Fruit fly (Drosophila melanogaster): ENCODE measurements around the gene CG2157.
A peak's percentile ranks its signal among the peaks of the same experiment; 100 is the strongest.

CG2157 gene

dm6 chrX:10847436-10847446, 21.8 kb upstream of the CG2157 start, which contains the start of gene Pgls:
Gene Pgls (plus strand): TSS chrX:10847438.
- no peak for TF ChIP-seq noc (tag; optimal IDR thresholded peaks at IDR 0.05)

DNA sequence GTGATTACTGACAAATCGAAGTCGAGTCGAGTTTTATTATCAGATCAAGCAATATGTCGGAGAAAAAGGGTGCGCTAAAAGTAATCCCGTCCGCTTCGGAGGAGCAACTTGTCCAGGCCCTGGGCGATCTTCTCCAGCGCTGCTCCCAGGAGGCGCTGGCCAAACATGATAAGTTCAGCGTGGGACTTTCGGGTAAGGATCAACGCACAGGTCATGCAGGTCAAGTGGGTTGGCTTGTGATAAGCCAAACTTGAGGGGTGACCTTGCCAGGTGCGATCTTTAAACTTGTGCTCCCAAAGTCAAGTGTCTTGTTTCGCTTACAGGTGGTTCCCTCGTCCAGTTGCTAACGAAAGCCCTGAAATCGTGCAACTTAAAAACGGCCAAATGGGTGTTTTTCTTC, 21.6 kb upstream of the CG2157 start:
- no peak for TF ChIP-seq noc (tag; optimal IDR thresholded peaks at IDR 0.05)

DNA sequence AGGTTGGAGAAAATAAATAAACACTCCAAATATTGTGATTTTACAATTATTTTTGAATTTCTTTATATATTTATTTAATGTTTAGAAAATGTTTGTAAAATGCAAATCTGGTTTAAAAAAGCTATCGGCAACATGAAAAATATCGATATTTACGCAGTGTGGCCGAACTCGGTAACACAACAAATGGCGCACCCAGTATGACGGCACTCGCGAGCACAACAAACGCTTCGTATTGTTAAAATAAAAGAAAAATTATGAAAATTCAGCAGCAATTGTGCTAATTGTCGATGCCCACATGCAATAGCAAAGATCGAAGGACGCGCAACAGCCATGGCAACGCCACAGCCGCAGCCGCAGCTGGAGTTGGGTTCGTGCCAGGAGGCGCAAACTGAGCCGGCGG, 20.5 kb upstream of the CG2157 start, which contains the start of gene CG2202:
Gene CG2202, plus strand, starts transcription at position 193 of the 400 bp plus-strand sequence.
- TF ChIP-seq noc (tag; optimal IDR thresholded peaks at IDR 0.05): no peak

DNA sequence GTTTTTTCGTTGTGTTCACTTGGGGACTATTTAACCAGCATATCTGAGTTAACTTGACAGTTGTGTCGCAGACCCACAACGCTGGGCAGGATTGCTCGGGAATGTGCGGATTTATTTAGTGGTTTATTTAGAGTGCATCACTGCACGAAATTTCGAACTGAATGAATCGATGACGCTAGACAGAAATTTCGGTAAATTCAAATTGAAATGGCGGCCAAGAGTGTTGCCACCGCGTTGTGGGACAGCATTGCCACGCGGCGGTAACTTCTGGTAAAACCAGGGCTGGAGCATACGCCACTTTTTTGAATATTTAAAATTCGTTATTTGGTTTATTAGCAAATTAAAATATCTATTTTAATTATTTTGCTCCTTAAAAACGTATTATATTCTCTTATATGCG, 14.4 kb upstream of the CG2157 start, which contains the start of gene feo:
Gene feo, minus strand, starts transcription at position 184 of the 400 bp plus-strand sequence.
- TF ChIP-seq noc (tag; optimal IDR thresholded peaks at IDR 0.05): no peak

- no peak for TF ChIP-seq noc (tag; optimal IDR thresholded peaks at IDR 0.05)
Observed at dm6 chrX:10857376-10857775, 11.7 kb upstream of the CG2157 start, which contains the start of the genes sofe and CG2186. Gene sofe (minus strand): TSS chrX:10857413. Gene CG2186 (plus strand): TSS chrX:10857655.

- TF ChIP-seq noc (tag; optimal IDR thresholded peaks at IDR 0.05): no peak
Observed at dm6 chrX:10857853-10858252, 11.2 kb upstream of the CG2157 start.

DNA sequence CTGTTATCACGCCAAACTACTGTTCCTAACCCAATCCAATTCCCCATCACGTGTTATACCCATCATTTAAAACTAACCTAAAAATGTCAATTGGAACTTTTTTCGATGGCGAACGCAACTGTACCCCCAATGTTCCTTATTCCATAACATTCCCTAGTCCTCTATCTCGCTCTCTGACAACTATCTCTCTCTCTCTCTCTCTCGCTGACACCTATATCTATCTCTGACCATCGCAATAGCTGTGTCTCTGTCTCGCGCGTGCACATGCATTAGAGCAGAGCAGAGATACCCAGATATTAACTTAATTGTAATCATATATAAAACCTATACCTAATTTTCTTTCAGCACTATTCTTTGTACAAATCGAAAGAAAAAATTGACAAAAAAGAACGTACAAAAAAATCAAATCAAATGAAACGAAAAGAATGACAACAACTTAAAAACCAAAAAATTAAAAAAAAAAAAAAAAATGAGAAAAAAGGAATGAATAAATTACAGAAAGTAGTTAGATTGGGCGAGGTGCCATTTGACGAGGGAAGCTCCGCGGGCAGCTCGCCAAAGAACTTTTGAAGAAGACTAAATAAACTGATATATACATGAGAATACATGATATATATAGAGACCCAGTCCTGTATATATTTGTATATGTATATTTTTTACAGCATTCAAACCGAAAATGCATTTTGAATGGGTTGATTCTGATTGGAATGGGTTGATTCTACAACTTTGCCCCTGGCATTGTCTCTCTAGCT, 3.3 kb upstream of the CG2157 start:
- TF ChIP-seq noc (tag; optimal IDR thresholded peaks at IDR 0.05): no peak

DNA sequence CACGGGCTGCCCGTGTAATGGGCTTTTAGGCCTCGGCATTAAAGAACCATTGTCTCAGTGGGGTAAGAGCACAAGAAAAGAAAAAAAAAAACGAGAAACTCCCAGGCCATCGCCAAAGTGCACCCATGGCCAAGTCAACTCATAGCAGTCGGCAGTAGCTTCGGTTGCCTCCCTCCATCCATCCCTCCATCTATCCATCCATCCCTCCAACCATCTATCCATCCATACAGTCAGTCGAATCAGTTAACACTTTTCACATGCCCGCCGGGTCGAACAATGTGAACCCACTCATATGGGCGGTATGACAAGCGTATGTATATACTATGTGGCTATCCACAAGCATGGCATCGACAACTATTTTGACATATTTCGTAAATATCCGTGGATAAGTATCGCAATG, 1.4 kb upstream of the CG2157 start:
- no peak for TF ChIP-seq noc (tag; optimal IDR thresholded peaks at IDR 0.05)

DNA sequence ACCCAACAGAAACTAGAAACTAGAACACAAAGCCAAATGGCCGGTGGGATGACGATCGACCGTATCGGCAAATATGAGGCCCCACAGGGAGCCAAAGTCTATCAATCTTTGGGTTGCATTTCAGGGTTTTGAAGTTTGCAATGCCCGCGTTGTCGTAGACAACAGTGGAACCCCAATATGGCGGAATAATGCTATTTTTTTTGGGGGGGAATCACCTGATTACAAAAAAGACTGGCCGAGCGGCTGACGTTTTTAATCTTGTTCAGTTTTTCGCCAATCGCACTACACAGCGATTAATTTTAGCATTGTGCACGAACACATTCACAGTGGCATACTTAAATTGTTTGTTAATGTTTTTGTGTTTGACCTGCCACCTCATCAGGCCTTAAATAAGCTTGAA, 7.4 kb downstream of the CG2157 start:
- TF ChIP-seq noc (tag; optimal IDR thresholded peaks at IDR 0.05): no peak

DNA sequence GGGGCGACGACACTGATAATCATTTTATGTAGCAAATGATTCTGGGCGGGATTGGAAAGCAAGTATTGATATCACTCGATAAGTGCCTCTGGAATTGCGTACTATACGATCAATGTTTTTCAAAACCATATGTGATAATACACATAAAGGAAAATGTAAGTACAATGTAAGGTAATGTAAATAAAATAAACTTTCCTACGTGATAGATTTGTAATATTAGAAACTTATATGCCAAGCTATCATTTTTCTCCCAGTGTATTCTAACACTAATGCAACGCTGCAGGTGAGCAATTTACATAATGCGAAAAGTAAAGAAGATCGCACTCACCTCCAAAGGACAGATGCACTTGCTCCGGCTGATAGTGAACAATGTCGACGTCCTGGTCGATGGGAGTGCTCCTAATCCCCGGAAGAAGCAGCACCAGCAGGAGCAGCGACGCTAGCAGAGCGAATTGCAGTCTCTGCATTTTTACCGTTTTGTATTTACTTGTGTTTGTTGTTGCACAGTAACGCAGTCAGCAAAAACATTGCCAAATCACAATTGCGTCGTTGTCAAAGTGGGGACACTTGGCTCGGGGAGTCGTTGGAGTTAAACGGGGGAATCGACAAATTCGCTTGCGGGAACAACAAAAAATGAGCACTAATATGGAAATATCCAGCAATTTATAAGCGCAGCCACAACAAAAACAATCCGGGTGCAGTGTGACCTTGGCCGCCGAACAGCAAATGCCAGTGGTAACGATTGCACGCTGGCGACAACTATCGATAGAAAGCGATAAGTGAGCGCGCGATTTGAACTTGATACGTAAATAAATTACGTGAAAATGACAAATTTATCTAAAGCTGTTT, 8.2 kb downstream of the CG2157 start, which contains the start of gene CG1637:
Gene CG1637, minus strand, starts transcription at position 807 of the 849 bp plus-strand sequence.
- no peak for TF ChIP-seq noc (tag; optimal IDR thresholded peaks at IDR 0.05)

DNA sequence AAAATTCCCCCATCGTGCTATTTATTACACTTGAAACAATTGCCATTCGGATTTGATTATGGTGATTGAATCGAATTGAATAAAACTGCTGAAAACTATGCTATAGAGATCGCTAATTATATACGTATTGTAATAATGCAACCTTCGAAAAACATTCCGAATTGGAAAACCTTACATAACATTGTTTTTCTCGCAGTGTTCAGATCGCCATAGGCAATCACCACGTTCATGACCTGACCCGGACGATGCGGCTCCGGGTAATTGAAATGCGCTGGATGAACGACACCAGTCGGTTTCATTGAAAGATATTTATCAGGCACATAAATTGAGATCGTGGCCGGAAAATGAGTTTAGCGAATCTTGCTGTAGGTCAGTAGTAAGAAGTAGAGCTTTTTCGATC, 13.7 kb downstream of the CG2157 start:
- no peak for TF ChIP-seq noc (tag; optimal IDR thresholded peaks at IDR 0.05)

DNA sequence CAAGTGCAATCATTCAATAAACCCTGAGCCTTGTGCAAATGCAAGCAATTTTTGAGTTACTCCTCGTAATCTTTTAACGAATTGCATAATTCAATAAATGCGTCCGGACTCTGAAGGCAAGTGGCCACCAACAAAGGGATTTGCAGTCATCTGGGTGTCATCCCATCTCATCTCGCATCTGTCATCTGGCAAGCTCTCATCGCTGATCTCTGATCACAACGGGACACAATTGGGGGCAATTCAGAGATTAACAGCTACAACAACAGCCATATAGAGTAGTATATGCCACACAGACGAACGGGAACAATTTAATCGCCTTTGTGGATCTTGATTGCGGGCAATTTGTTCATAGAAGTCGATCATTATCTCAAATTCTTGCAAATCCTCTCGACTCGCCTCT, 14.7 kb downstream of the CG2157 start:
- TF ChIP-seq noc (tag; optimal IDR thresholded peaks at IDR 0.05): no peak

DNA sequence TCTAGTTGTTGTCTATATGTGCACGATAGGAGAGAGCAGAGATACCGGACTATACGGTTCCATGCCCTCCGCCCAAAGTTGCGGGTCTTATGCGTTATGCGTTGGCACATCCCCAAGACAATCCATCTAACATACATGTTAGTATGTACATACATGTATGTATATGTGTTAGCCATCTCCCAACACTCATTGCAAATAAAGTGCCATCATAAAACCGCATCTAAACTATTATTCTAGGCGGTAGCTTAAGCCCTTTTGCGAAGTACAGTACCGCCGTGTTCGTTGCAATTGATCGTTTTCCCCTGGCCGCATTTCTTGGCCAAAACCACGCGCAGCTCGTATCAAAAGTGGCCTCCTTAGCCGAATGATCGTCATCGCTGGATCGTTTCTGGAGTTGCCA, 17.3 kb downstream of the CG2157 start:
- peak; percentile 59 for TF ChIP-seq noc (tag; optimal IDR thresholded peaks at IDR 0.05)

dm6 chrX:10887643-10888042, 18.6 kb downstream of the CG2157 start:
- TF ChIP-seq noc (tag; optimal IDR thresholded peaks at IDR 0.05): no peak

DNA sequence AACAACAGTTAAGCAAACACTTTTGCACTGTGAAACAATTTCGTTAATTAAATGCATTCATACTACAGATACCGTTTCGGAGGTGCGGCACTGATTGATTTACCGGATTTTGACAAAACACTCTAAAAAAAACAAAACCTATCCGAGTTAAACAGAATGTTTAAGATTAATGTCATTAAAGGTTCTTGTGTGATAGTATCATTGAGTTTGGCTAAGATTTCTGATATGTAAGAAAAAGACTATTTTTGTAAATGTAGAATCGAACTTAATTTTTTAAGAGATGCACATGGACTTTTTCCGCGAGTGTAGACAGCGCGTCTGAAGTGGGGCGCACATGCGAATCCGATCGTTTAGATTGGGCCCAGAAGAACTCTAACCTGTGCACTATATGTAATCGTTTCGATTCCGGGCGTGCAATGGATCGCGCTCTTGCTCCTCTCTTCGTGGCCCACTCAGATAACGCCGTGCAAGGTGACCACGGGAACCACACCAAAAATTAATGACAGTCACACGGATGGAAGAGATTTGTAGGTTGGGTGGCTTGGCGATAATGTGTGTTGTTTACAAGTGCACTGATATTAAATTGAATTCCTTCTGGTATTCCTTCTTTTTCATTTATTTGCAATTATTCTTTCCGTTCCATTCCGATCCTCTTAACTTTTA, 21.0 kb downstream of the CG2157 start:
- no peak for TF ChIP-seq noc (tag; optimal IDR thresholded peaks at IDR 0.05)

dm6 chrX:10891150-10891549, 22.1 kb downstream of the CG2157 start, which contains the start of gene Ork1:
Gene Ork1 (minus strand): TSS chrX:10891250.
- TF ChIP-seq noc (tag; optimal IDR thresholded peaks at IDR 0.05): no peak

DNA sequence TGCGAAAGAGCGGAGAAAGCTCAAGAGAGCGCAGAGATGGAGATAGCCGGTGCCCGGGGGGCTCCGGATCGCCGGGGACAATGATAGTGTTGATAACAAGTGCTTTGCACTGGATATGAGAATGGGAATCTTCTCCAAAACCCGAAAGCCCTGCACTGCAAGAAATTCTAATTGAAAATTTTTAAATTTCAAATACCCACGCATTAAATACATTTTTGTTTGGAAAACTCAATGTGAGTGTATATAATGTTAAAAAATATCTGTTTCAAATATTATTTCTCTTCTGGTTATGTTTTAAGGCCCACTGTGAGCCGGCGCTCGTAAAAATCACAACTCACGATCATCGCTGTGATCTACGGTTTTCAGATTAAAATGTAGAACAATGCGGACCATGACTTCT, 24.1 kb downstream of the CG2157 start:
- TF ChIP-seq noc (tag; optimal IDR thresholded peaks at IDR 0.05): no peak
